Fruit fly (Drosophila melanogaster) whole organism: ENCODE measurements around the gene CG31111.

Experiments
- Dll ChIP-seq: fragments of >200 bp; optimal IDR thresholded peaks from 2 replicates; lab custom pipeline; 2017
- EcR ChIP-seq, 2 experiments: fragments of >200 bp; optimal IDR thresholded peaks; 2 replicates each; lab custom pipeline; 2017; ENCODE audit warnings: missing biosample characterization in 2 of 2, missing genetic modification characterization in 2 of 2, missing genetic modification reagents in 2 of 2
- pan ChIP-seq: fragments of >200 bp; optimal IDR thresholded peaks from 2 replicates; lab custom pipeline; 2017

DNA sequence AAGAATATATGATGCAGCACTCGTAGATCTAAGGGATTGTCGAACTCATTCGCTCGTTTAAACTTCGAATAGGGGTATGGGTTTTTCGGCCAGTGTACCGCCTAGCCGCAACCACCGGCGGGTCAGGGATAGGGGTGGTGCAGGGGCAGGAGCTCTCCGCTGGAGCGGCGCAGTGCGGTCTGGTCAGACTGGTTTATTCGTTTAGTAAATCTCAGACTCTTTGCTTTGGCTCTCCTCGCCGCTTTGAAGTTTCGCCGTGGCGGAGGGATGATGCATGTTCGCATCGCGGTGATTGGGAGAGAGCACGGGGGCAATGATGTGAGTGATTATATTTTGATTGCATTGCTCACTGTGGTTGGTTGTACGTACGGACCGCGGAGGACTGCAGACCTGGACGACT lies 26.4 kb upstream of the CG31111 start, which contains the start of gene fd96Ca:
- TF ChIP-seq pan (lab: Kevin White, UChicago): no peak
- no peak for TF ChIP-seq EcR (GFP tag; optimal IDR thresholded peaks at IDR 0.05; lab: Kevin White, UChicago)
- TF ChIP-seq Dll (lab: Kevin White, UChicago): peak; percentile 82
